Worm (Caenorhabditis elegans) whole organism, L3 larva: ENCODE measurements around the gene clec-187.

Experiments used
- ceh-16 ChIP-seq: sonication (generic microtip); optimal IDR thresholded peaks from 2 replicates; lab custom pipeline; 2017; ENCODE audit warnings: missing biosample characterization, missing genetic modification characterization
- ceh-28 ChIP-seq: fragments of 150-350 bp; optimal IDR thresholded peaks from 2 replicates; lab custom pipeline; 2014; ENCODE audit warnings: missing biosample characterization, missing genetic modification reagents, missing genetic modification characterization
- daf-12 ChIP-seq: fragments of 150-350 bp; optimal IDR thresholded peaks from 2 replicates; lab custom pipeline; 2014; ENCODE audit warnings: missing biosample characterization, missing genetic modification reagents, missing genetic modification characterization
- egl-27 ChIP-seq: sonication (generic microtip); optimal IDR thresholded peaks from 4 replicates; lab custom pipeline; 2017; ENCODE audit warnings: missing biosample characterization, missing genetic modification reagents, missing genetic modification characterization
- eor-1 ChIP-seq, 2 experiments: fragments of 150-350 bp; optimal IDR thresholded peaks; 2 replicates each; lab custom pipeline; 2014 to 2018; ENCODE audit warnings: missing biosample characterization in 2 of 2, missing genetic modification characterization in 2 of 2
- fkh-10 ChIP-seq: sonication (generic microtip); optimal IDR thresholded peaks from 2 replicates; lab custom pipeline; 2017; ENCODE audit warnings: missing biosample characterization, missing genetic modification reagents, missing genetic modification characterization
- fos-1 ChIP-seq: fragments of 150-350 bp; optimal IDR thresholded peaks from 2 replicates; lab custom pipeline; 2014; ENCODE audit warnings: missing biosample characterization, missing genetic modification characterization
- jun-1 ChIP-seq: fragments of 150-350 bp; optimal IDR thresholded peaks from 2 replicates; lab custom pipeline; 2014; ENCODE audit warnings: missing biosample characterization, missing genetic modification reagents, missing genetic modification characterization
- nhr-12 ChIP-seq: fragments of 150-350 bp; optimal IDR thresholded peaks from 2 replicates; lab custom pipeline; 2014; ENCODE audit warnings: missing biosample characterization, missing genetic modification characterization
- nhr-28 ChIP-seq: fragments of 150-350 bp; optimal IDR thresholded peaks from 2 replicates; lab custom pipeline; 2014; ENCODE audit warnings: missing biosample characterization, missing genetic modification characterization
- nhr-76 ChIP-seq: fragments of 150-350 bp; sonication (generic microtip); optimal IDR thresholded peaks from 5 replicates; lab custom pipeline; 2014; ENCODE audit warnings: missing biosample characterization, missing genetic modification characterization
- snpc-4 ChIP-seq: fragments of 150-350 bp; optimal IDR thresholded peaks from 2 replicates; lab custom pipeline; 2014; ENCODE audit warnings: missing biosample characterization, missing genetic modification characterization
- ztf-11 ChIP-seq: fragments of 150-350 bp; optimal IDR thresholded peaks from 2 replicates; lab custom pipeline; 2014; ENCODE audit warnings: missing biosample characterization, missing genetic modification characterization

DNA sequence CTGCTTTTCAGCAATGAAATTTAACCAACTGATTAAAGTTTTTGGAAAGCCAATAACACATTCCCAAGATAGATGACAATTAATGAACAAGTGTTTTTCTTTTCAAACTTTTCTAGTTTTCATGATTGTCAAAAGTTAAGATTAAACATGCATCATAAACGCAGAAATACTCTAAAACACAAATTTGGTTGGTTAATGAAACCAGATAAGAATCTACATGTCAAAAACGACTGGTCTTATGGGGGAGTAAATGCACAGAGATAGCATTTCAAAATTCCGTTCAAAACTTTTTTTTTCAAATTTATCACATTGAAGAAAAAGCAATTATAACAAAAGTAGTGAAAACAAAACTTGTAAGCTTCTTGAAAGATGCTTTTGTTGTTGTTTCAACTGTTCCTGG is 32.4 kb upstream of the clec-187 start:
- TF ChIP-seq ceh-16 (tag; lab: Kevin White, UChicago) = no peak
- no peak for TF ChIP-seq snpc-4 (tag; lab: Kevin White, UChicago)
- no peak for TF ChIP-seq ceh-28
- TF ChIP-seq nhr-28 (tag; lab: Kevin White, UChicago) = no peak
- no peak for TF ChIP-seq nhr-76 (tag; lab: Kevin White, UChicago)
- TF ChIP-seq eor-1 (tag; optimal IDR thresholded peaks at IDR 0.05; lab: Kevin White, UChicago) = no peak
- no peak for TF ChIP-seq ztf-11 (tag; lab: Kevin White, UChicago)
- TF ChIP-seq fkh-10 (GFP tag; lab: Kevin White, UChicago) = no peak
- no peak for TF ChIP-seq nhr-12 (tag; lab: Kevin White, UChicago)
- TF ChIP-seq egl-27 (tag; lab: Kevin White, UChicago) = no peak
- no peak for TF ChIP-seq jun-1 (tag; lab: Kevin White, UChicago)
- TF ChIP-seq fos-1 (tag; lab: Kevin White, UChicago) = no peak
- TF ChIP-seq daf-12 (tag; lab: Kevin White, UChicago) = no peak
